Worm (Caenorhabditis elegans): ENCODE measurements around the gene F46G10.2.

ce11 chrX:13293023-13293422 lies 29.7 kb upstream of the F46G10.2 start:
- no peak for TF ChIP-seq snpc-4 (tag; optimal IDR thresholded peaks at IDR 0.05)
- TF ChIP-seq ZK546.5 (tag; optimal IDR thresholded peaks at IDR 0.05) = no peak
- no peak for TF ChIP-seq ces-1 (GFP tag; optimal IDR thresholded peaks at IDR 0.05)
- no peak for TF ChIP-seq Y5F2A.4 (GFP tag; optimal IDR thresholded peaks at IDR 0.05)
